Worm (Caenorhabditis elegans) whole organism, L2 larva: ENCODE data around the gene ZK1086.2.

Experiments
- elt-1 ChIP-seq: fragments of 150-350 bp; optimal IDR thresholded peaks from 2 replicates; lab custom pipeline; 2014; ENCODE audit warnings: missing biosample characterization, missing genetic modification characterization
- lin-13 ChIP-seq: fragments of 150-350 bp; optimal IDR thresholded peaks from 2 replicates; lab custom pipeline; 2014; ENCODE audit warnings: missing biosample characterization, missing genetic modification reagents, missing genetic modification characterization
- nhr-11 ChIP-seq: fragments of 150-350 bp; optimal IDR thresholded peaks from 2 replicates; lab custom pipeline; 2014; ENCODE audit warnings: missing biosample characterization, missing genetic modification characterization
- nhr-12 ChIP-seq: fragments of 150-350 bp; optimal IDR thresholded peaks from 2 replicates; lab custom pipeline; 2014; ENCODE audit warnings: missing biosample characterization, missing genetic modification characterization
- nhr-129 ChIP-seq: fragments of 150-350 bp; optimal IDR thresholded peaks from 2 replicates; lab custom pipeline; 2014; ENCODE audit warnings: missing biosample characterization, missing genetic modification characterization
- snpc-4 ChIP-seq: fragments of 150-350 bp; optimal IDR thresholded peaks from 2 replicates; lab custom pipeline; 2014; ENCODE audit warnings: missing biosample characterization, missing genetic modification characterization
- ztf-11 ChIP-seq: sonication (generic microtip); optimal IDR thresholded peaks from 2 replicates; lab custom pipeline; 2017; ENCODE audit warnings: missing biosample characterization, missing genetic modification characterization

DNA sequence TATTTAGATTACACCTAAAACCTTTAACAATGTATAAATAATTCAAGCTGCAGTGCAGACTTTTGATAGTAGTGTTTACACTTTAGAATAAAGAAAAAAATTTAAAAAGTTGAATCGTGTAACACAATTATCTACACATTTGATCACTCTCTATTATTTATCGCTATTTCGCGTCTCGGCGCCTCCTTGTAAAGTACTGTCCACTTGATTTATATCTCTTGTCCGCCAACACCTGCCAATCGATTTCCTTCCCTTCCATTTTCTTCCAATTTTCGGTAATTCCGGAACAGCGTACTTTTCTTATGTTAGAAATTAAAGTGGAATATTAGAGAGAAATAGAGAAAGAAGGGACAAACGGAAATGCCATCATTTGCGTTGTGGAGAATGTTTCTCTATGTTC, 47.9 kb downstream of the ZK1086.2 start:
- TF ChIP-seq nhr-12 (tag; lab: Kevin White, UChicago) (no peak), nhr-129 (tag; lab: Kevin White, UChicago) (no peak), nhr-11 (tag; lab: Kevin White, UChicago) (no peak), lin-13 (GFP tag; lab: Kevin White, UChicago) (no peak), ztf-11 (no peak), elt-1 (tag; lab: Kevin White, UChicago) (no peak), snpc-4 (no peak)
